Fruit fly (Drosophila melanogaster) whole organism, embryonic: Measurements from ENCODE around the gene RpL34b.

ENCODE experiments used
- ATbp ChIP-seq: fragments of 200-800 bp; sonication (Bioruptor generic); optimal IDR thresholded peaks from 2 replicates; lab custom pipeline; 2017; ENCODE audit warnings: missing biosample characterization, mild to moderate bottlenecking, missing genetic modification characterization, missing genetic modification reagents
- Adf1 ChIP-seq: fragments of 200-800 bp; sonication (Bioruptor generic); IDR thresholded peaks from 2 replicates; pipeline ENCODE4 v1.3.6; 2022; ENCODE audit warnings: missing biosample characterization, missing genetic modification characterization
- BEAF-32 ChIP-seq: fragments of 200-800 bp; sonication (Bioruptor generic); optimal IDR thresholded peaks from 3 replicates; lab custom pipeline; 2017; ENCODE audit warnings: missing biosample characterization, missing genetic modification characterization, mild to moderate bottlenecking, moderate library complexity, missing genetic modification reagents
- CG10209 ChIP-seq: fragments of 200-800 bp; sonication (Bioruptor generic); optimal IDR thresholded peaks from 3 replicates; lab custom pipeline; 2017; ENCODE audit warnings: missing biosample characterization, mild to moderate bottlenecking, missing genetic modification characterization, missing genetic modification reagents
- CG10267 ChIP-seq: fragments of 200-800 bp; sonication (Bioruptor generic); optimal IDR thresholded peaks from 2 replicates; lab custom pipeline; 2018; ENCODE audit warnings: missing biosample characterization, mild to moderate bottlenecking, missing genetic modification characterization, moderate library complexity
- CG11696 ChIP-seq: fragments of 200-800 bp; sonication (Bioruptor generic); IDR thresholded peaks from 2 replicates; pipeline ENCODE4 v1.3.6; 2022; ENCODE audit warnings: missing biosample characterization, missing genetic modification characterization
- CG13287 ChIP-seq: fragments of 200-800 bp; sonication (Bioruptor generic); IDR thresholded peaks from 2 replicates; pipeline ENCODE4 v1.3.6; 2022; ENCODE audit warnings: missing biosample characterization, missing genetic modification characterization; ENCODE audit not compliant: partially characterized antibody
- CG14965 ChIP-seq: fragments of 200-800 bp; sonication (Bioruptor generic); optimal IDR thresholded peaks from 2 replicates; lab custom pipeline; 2016; ENCODE audit warnings: missing biosample characterization, missing genetic modification characterization, borderline replicate concordance
- CG1529 ChIP-seq: fragments of 200-800 bp; sonication (Bioruptor generic); optimal IDR thresholded peaks from 3 replicates; lab custom pipeline; 2018; ENCODE audit warnings: missing biosample characterization, missing genetic modification characterization
- CG1602 ChIP-seq: fragments of 200-800 bp; sonication (Bioruptor generic); optimal IDR thresholded peaks from 3 replicates; lab custom pipeline; 2016; ENCODE audit warnings: missing biosample characterization, missing genetic modification characterization
- CG17568 ChIP-seq: fragments of 200-800 bp; sonication (Bioruptor generic); optimal IDR thresholded peaks from 2 replicates; lab custom pipeline; 2018; ENCODE audit warnings: missing biosample characterization, mild to moderate bottlenecking, missing genetic modification characterization, moderate library complexity
- CG17912 ChIP-seq: fragments of 200-800 bp; sonication (Bioruptor generic); optimal IDR thresholded peaks from 2 replicates; lab custom pipeline; 2018; ENCODE audit warnings: missing biosample characterization, mild to moderate bottlenecking, missing genetic modification characterization
- CG2712 ChIP-seq: fragments of 200-800 bp; optimal IDR thresholded peaks from 3 replicates; lab custom pipeline; 2019; ENCODE audit warnings: missing biosample characterization, mild to moderate bottlenecking, missing genetic modification characterization, moderate library complexity
- CG2889 ChIP-seq: fragments of 200-800 bp; sonication (Bioruptor generic); IDR thresholded peaks from 3 replicates; pipeline ENCODE4 v1.3.6; 2022; ENCODE audit warnings: missing biosample characterization, missing genetic modification characterization
- CG30403 ChIP-seq: fragments of 200-800 bp; sonication (Bioruptor generic); optimal IDR thresholded peaks from 3 replicates; lab custom pipeline; 2016; ENCODE audit warnings: missing biosample characterization, missing genetic modification characterization
- CG4404 ChIP-seq: fragments of 200-800 bp; sonication (Bioruptor generic); IDR thresholded peaks from 2 replicates; pipeline ENCODE4 v1.3.6; 2022; ENCODE audit warnings: missing biosample characterization, missing genetic modification characterization
- CG4854 ChIP-seq: fragments of 200-800 bp; sonication (Bioruptor generic); optimal IDR thresholded peaks from 2 replicates; lab custom pipeline; 2016; ENCODE audit warnings: missing biosample characterization, missing genetic modification characterization, inconsistent platforms
- CG6254 ChIP-seq: fragments of 200-800 bp; sonication (Bioruptor generic); optimal IDR thresholded peaks from 3 replicates; lab custom pipeline; 2017; ENCODE audit warnings: mild to moderate bottlenecking, missing biosample characterization, missing genetic modification reagents, missing genetic modification characterization
- CG6689 ChIP-seq: fragments of 200-800 bp; sonication (Bioruptor generic); IDR thresholded peaks from 2 replicates; pipeline ENCODE4 v1.3.6; 2022; ENCODE audit warnings: missing biosample characterization, missing genetic modification characterization
- CG6765 ChIP-seq: fragments of 200-800 bp; sonication (Bioruptor generic); optimal IDR thresholded peaks from 3 replicates; lab custom pipeline; 2017; ENCODE audit warnings: missing biosample characterization, mild to moderate bottlenecking, missing genetic modification characterization
- CG7556 ChIP-seq: fragments of 200-800 bp; sonication (Bioruptor generic); optimal IDR thresholded peaks from 2 replicates; lab custom pipeline; 2017; ENCODE audit warnings: missing biosample characterization, mild to moderate bottlenecking, missing genetic modification characterization
- CG9437 ChIP-seq: fragments of 200-800 bp; sonication (Bioruptor generic); optimal IDR thresholded peaks from 2 replicates; lab custom pipeline; 2018; ENCODE audit warnings: missing biosample characterization, mild to moderate bottlenecking, missing genetic modification characterization
- CTCF ChIP-seq: fragments of 200-800 bp; sonication (Bioruptor generic); optimal IDR thresholded peaks from 2 replicates; lab custom pipeline; 2017; ENCODE audit warnings: missing biosample characterization, mild to moderate bottlenecking, missing genetic modification characterization, moderate library complexity
- Chrac-16 ChIP-seq: fragments of 200-800 bp; sonication (Bioruptor generic); optimal IDR thresholded peaks from 3 replicates; lab custom pipeline; 2016; ENCODE audit warnings: missing biosample characterization, missing genetic modification characterization
- CoRest ChIP-seq: fragments of 200-800 bp; sonication (Bioruptor generic); optimal IDR thresholded peaks from 3 replicates; lab custom pipeline; 2018; ENCODE audit warnings: missing biosample characterization, mild to moderate bottlenecking, missing genetic modification characterization, moderate library complexity
- Gug ChIP-seq: fragments of 200-800 bp; sonication (Bioruptor generic); IDR thresholded peaks from 4 replicates; pipeline ENCODE4 v1.3.6; 2022; ENCODE audit warnings: missing biosample characterization, missing genetic modification characterization
- HLH4C ChIP-seq: fragments of 200-800 bp; sonication (Bioruptor generic); IDR thresholded peaks from 3 replicates; pipeline ENCODE4 v1.3.6; 2022; ENCODE audit warnings: missing biosample characterization, missing genetic modification characterization; ENCODE audit not compliant: partially characterized antibody
- Lpt ChIP-seq: fragments of >200 bp; optimal IDR thresholded peaks from 2 replicates; lab custom pipeline; 2018; ENCODE audit warnings: missing biosample characterization, missing genetic modification characterization
- Neu2 ChIP-seq: fragments of 200-800 bp; sonication (Bioruptor generic); optimal IDR thresholded peaks from 3 replicates; lab custom pipeline; 2016; ENCODE audit warnings: missing biosample characterization, missing genetic modification characterization, borderline replicate concordance
- Stat92E ChIP-seq, 3 experiments: fragments of >200 bp in 2 of 3; fragments of 200-800 bp in 1 of 3; sonication (Bioruptor generic) in 1 of 3; optimal IDR thresholded peaks; 2 replicates each; lab custom pipeline; 2017 to 2019; ENCODE audit warnings: missing biosample characterization in 3 of 3, missing genetic modification characterization in 3 of 3, mild to moderate bottlenecking in 1 of 3, moderate library complexity in 1 of 3
- Usf ChIP-seq: fragments of 200-800 bp; sonication (Bioruptor generic); optimal IDR thresholded peaks from 2 replicates; lab custom pipeline; 2017; ENCODE audit warnings: missing genotype, missing biosample characterization, missing genetic modification characterization
- abd-A ChIP-seq: fragments of 200-800 bp; sonication (Bioruptor generic); optimal IDR thresholded peaks from 3 replicates; lab custom pipeline; 2019; ENCODE audit warnings: missing biosample characterization, mild to moderate bottlenecking, missing genetic modification characterization, moderate library complexity
- ap ChIP-seq: fragments of 200-800 bp; sonication (Bioruptor generic); IDR thresholded peaks from 2 replicates; pipeline ENCODE4 v1.3.6; 2022; ENCODE audit warnings: missing biosample characterization, missing genetic modification characterization
- bowl ChIP-seq: fragments of 200-800 bp; sonication (Bioruptor generic); IDR thresholded peaks from 2 replicates; pipeline ENCODE4 v1.3.6; 2022; ENCODE audit warnings: missing biosample characterization, missing genetic modification characterization
- ems ChIP-seq: fragments of 200-800 bp; sonication (Bioruptor generic); optimal IDR thresholded peaks from 3 replicates; lab custom pipeline; 2016; ENCODE audit warnings: missing biosample characterization, missing genetic modification characterization
- fd102C ChIP-seq: fragments of 200-800 bp; sonication (Bioruptor generic); optimal IDR thresholded peaks from 2 replicates; lab custom pipeline; 2018; ENCODE audit warnings: missing biosample characterization, mild to moderate bottlenecking, missing genetic modification characterization, moderate library complexity
- fd3F ChIP-seq: fragments of 200-800 bp; sonication (Bioruptor generic); optimal IDR thresholded peaks from 2 replicates; lab custom pipeline; 2018; ENCODE audit warnings: missing biosample characterization, mild to moderate bottlenecking, missing genetic modification characterization, moderate library complexity
- fd64A ChIP-seq: fragments of 200-800 bp; sonication (Bioruptor generic); optimal IDR thresholded peaks from 3 replicates; lab custom pipeline; 2018; ENCODE audit warnings: missing biosample characterization, mild to moderate bottlenecking, missing genetic modification characterization
- grn ChIP-seq: fragments of 200-800 bp; sonication (Bioruptor generic); optimal IDR thresholded peaks from 3 replicates; lab custom pipeline; 2017; ENCODE audit warnings: missing biosample characterization, missing genetic modification characterization
- jigr1 ChIP-seq: fragments of 200-800 bp; sonication (Bioruptor generic); IDR thresholded peaks from 3 replicates; pipeline ENCODE4 v1.3.6; 2022; ENCODE audit warnings: missing biosample characterization, missing genetic modification characterization
- pho ChIP-seq: fragments of 200-800 bp; sonication (Bioruptor generic); optimal IDR thresholded peaks from 2 replicates; lab custom pipeline; 2016; ENCODE audit warnings: missing biosample characterization, missing genetic modification characterization
- sens ChIP-seq: fragments of 200-800 bp; sonication (Bioruptor generic); peaks from one replicate; lab custom pipeline; 2016; ENCODE audit warnings: missing biosample characterization, missing genetic modification characterization
- slbo ChIP-seq: fragments of 200-800 bp; sonication (Bioruptor generic); IDR thresholded peaks from 2 replicates; pipeline ENCODE4 v1.3.6; 2022; ENCODE audit warnings: missing biosample characterization, missing genetic modification characterization
- ssp ChIP-seq: fragments of 200-800 bp; sonication (Bioruptor generic); IDR thresholded peaks from 2 replicates; pipeline ENCODE4 v1.3.6; 2022; ENCODE audit warnings: missing biosample characterization, missing genetic modification characterization
- tap ChIP-seq: fragments of 200-800 bp; optimal IDR thresholded peaks from 3 replicates; lab custom pipeline; 2019; ENCODE audit warnings: missing biosample characterization, mild to moderate bottlenecking, missing genetic modification characterization, moderate library complexity
- tio ChIP-seq: fragments of 200-800 bp; sonication (Bioruptor generic); optimal IDR thresholded peaks from 2 replicates; lab custom pipeline; 2017; ENCODE audit warnings: missing biosample characterization, missing genetic modification characterization, inconsistent platforms
- toy ChIP-seq: fragments of 200-800 bp; sonication (Bioruptor generic); IDR thresholded peaks from 2 replicates; pipeline ENCODE4 v1.3.6; 2022; ENCODE audit warnings: missing biosample characterization, missing genetic modification characterization
- unc-4 ChIP-seq: fragments of 200-800 bp; sonication (Bioruptor generic); IDR thresholded peaks from 2 replicates; pipeline ENCODE4 v1.3.6; 2022; ENCODE audit warnings: missing biosample characterization, missing genetic modification characterization; ENCODE audit not compliant: partially characterized antibody
- vvl ChIP-seq: fragments of 200-800 bp; sonication (Bioruptor generic); IDR thresholded peaks from 2 replicates; pipeline ENCODE4 v1.3.6; 2022; ENCODE audit warnings: missing biosample characterization, missing genetic modification characterization
- zen ChIP-seq: fragments of 200-800 bp; sonication (Bioruptor generic); optimal IDR thresholded peaks from 3 replicates; lab custom pipeline; 2018; ENCODE audit warnings: missing biosample characterization, mild to moderate bottlenecking, missing genetic modification characterization, moderate library complexity
- zfh2 ChIP-seq: fragments of 200-800 bp; sonication (Bioruptor generic); optimal IDR thresholded peaks from 2 replicates; lab custom pipeline; 2016; ENCODE audit warnings: missing biosample characterization, missing genetic modification characterization

RpL34b gene

dm6 chr3R:9393542-9394025 is 7.4 kb downstream of the RpL34b start (continued):
- no peak for TF ChIP-seq CG17912 (GFP tag; lab: Kevin White, UChicago)
- TF ChIP-seq CG7556 (GFP tag; lab: Kevin White, UChicago): peak; percentile 66
- peak; percentile 79 for TF ChIP-seq CG10209 (GFP tag; lab: Kevin White, UChicago)
- no peak for TF ChIP-seq CG13287 (GFP tag; lab: Robert Waterston, UW)
- TF ChIP-seq HLH4C (GFP tag; lab: Robert Waterston, UW): no peak
- peak; percentile 20 for TF ChIP-seq CG6765 (GFP tag; lab: Kevin White, UChicago)
- TF ChIP-seq ems (GFP tag; lab: Kevin White, UChicago): peak; percentile 37
- TF ChIP-seq ATbp (GFP tag; lab: Kevin White, UChicago): peak; percentile 71
- TF ChIP-seq CG10267 (tag; lab: Kevin White, UChicago): peak; percentile 65
- TF ChIP-seq slbo: no peak
- TF ChIP-seq ssp: peak; percentile 39; the same call in 1 of the 2 replicates
- no peak for TF ChIP-seq CG14965 (GFP tag; lab: Kevin White, UChicago)
- no peak for TF ChIP-seq bowl (GFP tag; lab: Robert Waterston, UW)
- TF ChIP-seq CG9437: peak; percentile 34
- TF ChIP-seq unc-4 (GFP tag; lab: Robert Waterston, UW): no peak
- TF ChIP-seq CG17568 (GFP tag; lab: Kevin White, UChicago): peak; percentile 81
- TF ChIP-seq grn: peak; percentile 48
- TF ChIP-seq fd3F (GFP tag; lab: Kevin White, UChicago): peak; percentile 77
- TF ChIP-seq Gug (GFP tag; lab: Robert Waterston, UW): peak; percentile 39; the same call in 1 of the 4 replicates
- peak; percentile 19 for TF ChIP-seq CG4854 (GFP tag; lab: Kevin White, UChicago)
- peak in 1 of 3 experiments; percentile 7 for TF ChIP-seq Stat92E (GFP tag; optimal IDR thresholded peaks at IDR 0.05; lab: Kevin White, UChicago)
- TF ChIP-seq BEAF-32 (GFP tag; lab: Kevin White, UChicago): no peak
- TF ChIP-seq CG2712 (tag; lab: Kevin White, UChicago): peak; percentile 89
- TF ChIP-seq CG6254 (GFP tag; lab: Kevin White, UChicago): peak; percentile 77
- no peak for TF ChIP-seq abd-A (tag; lab: Kevin White, UChicago)
- TF ChIP-seq fd64A: peak; percentile 89
- peak; percentile 28 for TF ChIP-seq tio (GFP tag; lab: Kevin White, UChicago)
- no peak for TF ChIP-seq Lpt
- TF ChIP-seq Adf1 (GFP tag; lab: Robert Waterston, UW): no peak
- TF ChIP-seq jigr1 (GFP tag; lab: Robert Waterston, UW): no peak
- TF ChIP-seq tap (tag; lab: Kevin White, UChicago): peak; percentile 64
- peak; percentile 46 for TF ChIP-seq Chrac-16
- TF ChIP-seq CTCF: peak; percentile 25
- TF ChIP-seq toy (GFP tag; lab: Robert Waterston, UW): no peak
- peak; percentile 60; the same call in 1 of the 2 replicates for TF ChIP-seq CG6689 (GFP tag; lab: Robert Waterston, UW)
- no peak; the same call in 1 of the 2 replicates for TF ChIP-seq ap
- TF ChIP-seq sens (GFP tag; lab: Kevin White, UChicago): peak; percentile 95
- no peak for TF ChIP-seq CG11696 (GFP tag; lab: Robert Waterston, UW)
- TF ChIP-seq Usf (GFP tag; lab: Kevin White, UChicago): peak; percentile 21
- TF ChIP-seq zfh2 (GFP tag; lab: Kevin White, UChicago): no peak
- no peak for TF ChIP-seq pho
- TF ChIP-seq CG2889 (GFP tag; lab: Robert Waterston, UW): no peak
- no peak for TF ChIP-seq Neu2 (GFP tag; lab: Kevin White, UChicago)
- TF ChIP-seq CoRest (tag; lab: Kevin White, UChicago): peak; percentile 76
- TF ChIP-seq CG1529: peak; percentile 67
- TF ChIP-seq CG4404 (GFP tag; lab: Robert Waterston, UW): peak; percentile 46; the same call in 1 of the 2 replicates
- peak; percentile 59 for TF ChIP-seq CG30403 (GFP tag; lab: Kevin White, UChicago)
- peak; percentile 60 for TF ChIP-seq CG1602
- peak; percentile 47 for TF ChIP-seq fd102C
- TF ChIP-seq vvl (GFP tag; lab: Robert Waterston, UW): peak; percentile 75
- TF ChIP-seq zen (tag; lab: Kevin White, UChicago): peak; percentile 50
